Worm (Caenorhabditis elegans) whole organism, late embryonic: ENCODE measurements around the gene best-19.

Source experiments
- ama-1 ChIP-seq: fragments of 150-350 bp; optimal IDR thresholded peaks from 2 replicates; lab custom pipeline; 2014
- ceh-31 ChIP-seq: sonication (generic microtip); optimal IDR thresholded peaks from 2 replicates; lab custom pipeline; 2016; ENCODE audit warnings: missing genetic modification characterization, missing compliant biosample characterization
- dmd-4 ChIP-seq: sonication (generic microtip); optimal IDR thresholded peaks from 2 replicates; lab custom pipeline; 2016; ENCODE audit warnings: borderline replicate concordance, missing genetic modification characterization, missing compliant biosample characterization
- dve-1 ChIP-seq: sonication (generic microtip); optimal IDR thresholded peaks from 2 replicates; lab custom pipeline; 2017; ENCODE audit warnings: antibody characterized with exemption, mild to moderate bottlenecking, missing genetic modification characterization, missing compliant biosample characterization
- elt-4 ChIP-seq: sonication (generic microtip); optimal IDR thresholded peaks from 2 replicates; lab custom pipeline; 2016; ENCODE audit warnings: missing genetic modification characterization, missing compliant biosample characterization
- lin-11 ChIP-seq: fragments of 200-800 bp; sonication (Bioruptor generic); optimal IDR thresholded peaks from 2 replicates; lab custom pipeline; 2018; ENCODE audit warnings: mild to moderate bottlenecking, missing genetic modification characterization, missing compliant biosample characterization
- nhr-11 ChIP-seq: fragments of 150-350 bp; optimal IDR thresholded peaks from 2 replicates; lab custom pipeline; 2014; ENCODE audit warnings: missing biosample characterization, missing genetic modification characterization
- pag-3 ChIP-seq: sonication (generic microtip); optimal IDR thresholded peaks from 2 replicates; lab custom pipeline; 2016; ENCODE audit warnings: missing compliant biosample characterization, missing genetic modification characterization, borderline replicate concordance
- pha-2 ChIP-seq: sonication (generic microtip); optimal IDR thresholded peaks from 2 replicates; lab custom pipeline; 2017; ENCODE audit warnings: mild to moderate bottlenecking, missing genetic modification characterization, missing compliant biosample characterization
- tbx-7 ChIP-seq: sonication (generic microtip); optimal IDR thresholded peaks from 2 replicates; lab custom pipeline; 2016; ENCODE audit warnings: missing genotype, missing genetic modification characterization, missing compliant biosample characterization
- unc-42 ChIP-seq: sonication (generic microtip); optimal IDR thresholded peaks from 2 replicates; lab custom pipeline; 2016; ENCODE audit warnings: missing genotype, missing genetic modification characterization, missing compliant biosample characterization
- unc-86 ChIP-seq: sonication (generic microtip); optimal IDR thresholded peaks from 2 replicates; lab custom pipeline; 2016; ENCODE audit warnings: missing genetic modification characterization, missing compliant biosample characterization

DNA sequence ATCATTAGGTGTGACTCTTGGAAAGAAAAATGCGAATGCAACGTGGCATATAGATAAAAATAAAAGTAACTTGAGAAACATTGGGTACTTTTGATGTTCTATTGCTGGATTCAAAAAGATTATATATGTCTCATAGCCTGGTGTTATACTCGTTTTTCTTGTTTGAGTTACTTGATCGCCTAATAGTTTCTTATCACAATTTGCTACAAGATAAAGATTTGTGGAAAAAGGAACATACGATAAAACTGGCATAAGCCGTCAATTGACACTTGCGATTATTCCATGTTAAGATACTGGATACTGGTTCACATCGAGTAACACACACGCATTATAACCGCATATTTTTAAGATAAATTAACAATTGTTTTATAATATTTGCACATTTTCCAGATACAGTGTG is 31.0 kb upstream of the best-19 start, which contains the start of gene grl-19:
- TF ChIP-seq elt-4 (no peak), unc-42 (tag; lab: Kevin White, UChicago) (no peak), tbx-7 (tag; lab: Kevin White, UChicago) (no peak), nhr-11 (tag; lab: Kevin White, UChicago) (no peak), ceh-31 (tag; lab: Kevin White, UChicago) (no peak), pha-2 (no peak), lin-11 (tag; lab: Kevin White, UChicago) (no peak), dve-1 (no peak), ama-1 (no peak), unc-86 (tag; lab: Kevin White, UChicago) (no peak), dmd-4 (tag; lab: Kevin White, UChicago) (no peak), pag-3 (tag; lab: Kevin White, UChicago) (no peak)
